ENCODE assay signal across 4 worm cellular contexts in the genomic region with DNA sequence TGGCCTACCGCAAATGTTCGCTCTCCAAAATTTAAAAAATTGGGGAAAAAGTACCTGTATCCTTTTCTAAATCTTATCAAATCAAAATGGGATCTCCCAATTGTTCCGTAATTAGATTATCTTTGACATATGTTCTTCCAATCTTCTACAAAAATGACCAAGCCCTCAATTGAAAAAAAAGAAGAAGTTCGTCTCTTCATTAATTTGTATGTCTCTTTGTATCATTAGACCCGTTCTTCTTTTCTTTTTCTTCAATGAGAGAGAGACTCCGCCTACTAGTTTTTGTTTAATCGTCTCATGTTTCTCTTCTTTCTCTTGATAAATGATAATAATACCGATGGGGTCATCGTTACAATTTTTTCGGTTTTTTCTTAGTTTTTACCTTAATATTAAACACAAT.
A peak's percentile ranks its signal among the peaks of the same experiment; 100 is the strongest.
TF ChIP-seq lines count a peak whose summit lies in the region.

No protein-coding gene starts in this region.

TF ChIP-seq in whole organism, L1 larva, 84 proteins besides CTCF, POLR2A, EP300 and RAD21:
- TF ChIP-seq hlh-4 (tag; optimal IDR thresholded peaks at IDR 0.05; lab: Kevin White, UChicago) (no peak), fos-1 (tag; optimal IDR thresholded peaks at IDR 0.05; lab: Kevin White, UChicago) (no peak), blmp-1 (tag; optimal IDR thresholded peaks at IDR 0.05; lab: Kevin White, UChicago) (peak; percentile 53), lin-35 (GFP tag; optimal IDR thresholded peaks at IDR 0.05; lab: Kevin White, UChicago) (no peak), elt-3 (tag; optimal IDR thresholded peaks at IDR 0.05; lab: Kevin White, UChicago) (peak in 2 of 6 experiments; percentile 0 to 55), lin-14 (GFP tag; optimal IDR thresholded peaks at IDR 0.05; lab: Kevin White, UChicago) (peak; percentile 27), efl-1 (optimal IDR thresholded peaks at IDR 0.05; lab: Kevin White, UChicago) (no peak), efl-1 (GFP tag; optimal IDR thresholded peaks at IDR 0.05 in 1 of 2; lab: Kevin White, UChicago) (no peak)

TF ChIP-seq in whole organism, L2 larva, 48 proteins besides CTCF, POLR2A, EP300 and RAD21:
- no peak for TF ChIP-seq nhr-11 (tag; optimal IDR thresholded peaks at IDR 0.05; lab: Kevin White, UChicago)
- TF ChIP-seq sma-3 (GFP tag; optimal IDR thresholded peaks at IDR 0.05; lab: Kevin White, UChicago) = peak; percentile 3
- no peak for TF ChIP-seq nhr-237 (tag; optimal IDR thresholded peaks at IDR 0.05; lab: Kevin White, UChicago)
- TF ChIP-seq sma-9 (GFP tag; optimal IDR thresholded peaks at IDR 0.05; lab: Kevin White, UChicago) = peak; percentile 68
- TF ChIP-seq sma-9 (tag; optimal IDR thresholded peaks at IDR 0.05; lab: Kevin White, UChicago) = no peak
- TF ChIP-seq peb-1 (tag; optimal IDR thresholded peaks at IDR 0.05; lab: Kevin White, UChicago) = no peak
TF ChIP-seq in whole organism, L2 larva: peak in this region for 2.

TF ChIP-seq in whole organism, L3 larva, 47 proteins besides CTCF, POLR2A, EP300 and RAD21:
- TF ChIP-seq nhr-23 (tag; optimal IDR thresholded peaks at IDR 0.05; lab: Kevin White, UChicago) = peak; percentile 27
- no peak for TF ChIP-seq ztf-4 (tag; optimal IDR thresholded peaks at IDR 0.05; lab: Kevin White, UChicago)
- TF ChIP-seq nhr-43 (tag; optimal IDR thresholded peaks at IDR 0.05; lab: Kevin White, UChicago; ENCODE audit: poor library complexity, severe bottlenecking) = peak; percentile 25

TF ChIP-seq in whole organism, L4 larva, 104 proteins besides CTCF, POLR2A, EP300 and RAD21:
- TF ChIP-seq unc-62 (GFP tag; optimal IDR thresholded peaks at IDR 0.05 in 1 of 2; lab: Kevin White, UChicago) (peak in 1 of 2 experiments; percentile 67), unc-62 (tag; optimal IDR thresholded peaks at IDR 0.05; lab: Kevin White, UChicago) (no peak), skn-1 (tag; optimal IDR thresholded peaks at IDR 0.05; lab: Kevin White, UChicago) (no peak), arid-1 (GFP tag; conservative IDR thresholded peaks at IDR 0.05; lab: Robert Waterston, UW) (no peak), aha-1 (tag; lab: Kevin White, UChicago) (peak; percentile 77), spr-3 (GFP tag; optimal IDR thresholded peaks at IDR 0.05; lab: Kevin White, UChicago) (no peak), hlh-30 (tag; optimal IDR thresholded peaks at IDR 0.05; lab: Kevin White, UChicago; ENCODE audit: insufficient read depth) (peak; percentile 19), dmd-6 (GFP tag; IDR thresholded peaks at IDR 0.05; lab: Robert Waterston, UW) (0 out of 2 replicates have a peak, but pooled peaks have one; percentile 14), lin-38 (GFP tag; IDR thresholded peaks at IDR 0.05; lab: Robert Waterston, UW) (no peak), ctbp-1 (GFP tag; IDR thresholded peaks at IDR 0.05; lab: Robert Waterston, UW) (no peak), tra-1 (GFP tag; IDR thresholded peaks at IDR 0.05; lab: Robert Waterston, UW) (0 out of 2 replicates have a peak, but pooled peaks have one; percentile 20), nhr-48 (tag; optimal IDR thresholded peaks at IDR 0.05; lab: Kevin White, UChicago) (peak; percentile 11), mep-1 (tag; optimal IDR thresholded peaks at IDR 0.05; lab: Kevin White, UChicago) (peak; percentile 4)
